Fruit fly (Drosophila melanogaster) whole organism, wandering third instar larva: ENCODE results near the gene CG33679.

Experiments
- CG32264 ChIP-seq: fragments of 200-800 bp; sonication (Bioruptor generic); optimal IDR thresholded peaks from 2 replicates; lab custom pipeline; 2016; ENCODE audit warnings: missing biosample characterization, missing genetic modification characterization
- Dfd ChIP-seq: fragments of >200 bp; optimal IDR thresholded peaks from 2 replicates; lab custom pipeline; 2017; ENCODE audit warnings: missing biosample characterization, missing genetic modification characterization
- Dif ChIP-seq: fragments of 200-275, 200-300 bp; sonication (Bioruptor generic); optimal IDR thresholded peaks from 2 replicates; lab custom pipeline; 2018; ENCODE audit warnings: missing biosample characterization, missing genetic modification characterization; ENCODE audit not compliant: partially characterized antibody
- Hr78 ChIP-seq: fragments of >200 bp; optimal IDR thresholded peaks from 2 replicates; lab custom pipeline; 2017; ENCODE audit warnings: missing biosample characterization, missing genetic modification characterization
- Hr83 ChIP-seq: fragments of 200-300 bp; sonication (Bioruptor generic); optimal IDR thresholded peaks from 2 replicates; lab custom pipeline; 2016; ENCODE audit warnings: missing biosample characterization, mild to moderate bottlenecking, missing genetic modification characterization, moderate library complexity; ENCODE audit not compliant: poor library complexity, severe bottlenecking
- OdsH ChIP-seq: fragments of 200-800 bp; sonication (Bioruptor generic); optimal IDR thresholded peaks from 2 replicates; lab custom pipeline; 2016; ENCODE audit warnings: missing biosample characterization, mild to moderate bottlenecking, missing genetic modification characterization
- fru ChIP-seq: fragments of 200-800 bp; sonication (Bioruptor generic); optimal IDR thresholded peaks from 3 replicates; lab custom pipeline; 2016; ENCODE audit warnings: missing biosample characterization, mild to moderate bottlenecking, missing genetic modification characterization
- lola ChIP-seq: fragments of >200 bp; optimal IDR thresholded peaks from 2 replicates; lab custom pipeline; 2017; ENCODE audit warnings: missing biosample characterization, missing genetic modification characterization
- pan ChIP-seq: fragments of >200 bp; optimal IDR thresholded peaks from 2 replicates; lab custom pipeline; 2017
- usp ChIP-seq: fragments of >200 bp; optimal IDR thresholded peaks from 2 replicates; lab custom pipeline; 2017; ENCODE audit warnings: missing biosample characterization, missing genetic modification characterization

DNA sequence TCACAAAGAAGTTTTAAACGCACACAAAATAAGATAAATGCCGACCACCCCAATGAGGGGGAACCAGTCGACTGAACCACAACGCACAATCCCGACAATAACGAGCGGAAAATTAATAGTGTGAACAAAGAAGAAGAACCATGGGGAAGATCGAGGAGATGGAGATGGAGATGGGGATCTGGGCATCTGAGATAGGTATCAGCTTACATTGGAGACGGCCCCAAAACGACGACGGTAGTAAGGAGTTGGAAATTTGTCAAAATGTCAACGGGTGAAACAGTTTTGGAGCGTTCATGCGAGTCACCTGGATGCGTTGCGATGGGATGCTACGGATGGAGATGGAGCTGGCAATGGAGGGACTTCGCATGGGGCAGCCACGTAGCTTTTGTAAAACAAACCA lies 49.1 kb downstream of the CG33679 start:
- TF ChIP-seq Dif (GFP tag; lab: Kevin White, UChicago) (no peak), Hr78 (GFP tag; lab: Kevin White, UChicago) (no peak), Dfd (no peak), pan (lab: Kevin White, UChicago) (no peak), fru (no peak), lola (no peak), usp (GFP tag; lab: Kevin White, UChicago) (no peak), CG32264 (GFP tag; lab: Kevin White, UChicago) (no peak), Hr83 (GFP tag; lab: Kevin White, UChicago) (no peak), OdsH (GFP tag; lab: Kevin White, UChicago) (no peak)
